Fruit fly (Drosophila melanogaster) Kc167 (cell line): Measurements from ENCODE around the gene sac.

Experiments
- Myc ChIP-seq: fragments of >200 bp; optimal IDR thresholded peaks from 2 replicates; lab custom pipeline; 2017; ENCODE audit warnings: missing external identifiers
- insv ChIP-seq: fragments of >200 bp; optimal IDR thresholded peaks from 3 replicates; lab custom pipeline; 2018; ENCODE audit warnings: missing external identifiers
- psq ChIP-seq: fragments of >200 bp; optimal IDR thresholded peaks from 2 replicates; lab custom pipeline; 2017; ENCODE audit warnings: missing external identifiers

DNA sequence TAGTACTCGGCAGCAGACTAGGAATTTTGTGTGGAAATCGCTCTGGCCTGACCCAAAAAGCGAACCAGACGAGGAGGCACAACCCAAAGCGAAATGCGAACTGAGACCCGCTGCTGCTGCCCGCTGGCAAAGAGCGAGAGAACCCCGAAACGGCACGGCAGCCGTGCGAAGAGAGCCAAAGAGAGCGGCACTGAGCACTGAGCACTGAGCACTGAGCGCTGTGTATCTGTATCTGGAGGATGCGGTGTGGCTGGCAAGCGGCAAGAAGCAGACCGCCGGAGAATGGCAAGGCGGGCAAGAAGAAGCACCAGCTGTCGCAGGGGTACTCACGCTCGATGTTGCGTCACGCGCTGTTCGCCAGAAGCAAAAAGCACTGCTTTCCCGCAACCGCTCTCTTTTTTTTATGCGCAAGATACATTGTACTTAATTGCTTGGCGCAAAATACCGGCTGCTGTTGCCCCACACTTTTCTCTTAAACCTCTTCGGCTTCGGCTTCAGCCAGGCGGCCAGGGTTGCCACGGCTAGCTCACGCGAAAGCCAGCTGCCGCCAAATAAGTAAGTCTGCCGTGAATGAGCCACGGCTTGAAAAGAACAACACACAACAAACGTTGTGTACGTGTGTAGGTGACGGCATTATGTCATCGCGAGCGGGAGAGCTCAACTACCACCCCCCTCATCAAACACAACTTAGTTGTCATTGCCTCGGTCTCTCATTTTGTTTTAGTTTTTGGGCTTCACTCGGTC is 27.2 kb upstream of the sac start:
- peak; percentile 10 for TF ChIP-seq insv (lab: Kevin White, UChicago)
- TF ChIP-seq psq (lab: Kevin White, UChicago): no peak
- no peak for TF ChIP-seq Myc (lab: Kevin White, UChicago)
